Fruit fly (Drosophila melanogaster) whole organism, embryonic: ENCODE results near the gene Agpat3.

Source experiments
- BtbVII ChIP-seq: fragments of 200-800 bp; sonication (Bioruptor generic); optimal IDR thresholded peaks from 3 replicates; lab custom pipeline; 2017; ENCODE audit warnings: missing biosample characterization, mild to moderate bottlenecking, missing genetic modification characterization
- CG10462 ChIP-seq: fragments of 200-800 bp; sonication (Bioruptor generic); optimal IDR thresholded peaks from 2 replicates; lab custom pipeline; 2016; ENCODE audit warnings: missing biosample characterization, missing genetic modification characterization
- CG10979 ChIP-seq: fragments of 200-800 bp; sonication (Bioruptor generic); optimal IDR thresholded peaks from 2 replicates; lab custom pipeline; 2018; ENCODE audit warnings: missing biosample characterization, mild to moderate bottlenecking, missing genetic modification characterization, moderate library complexity
- CG12299 ChIP-seq: fragments of 200-800 bp; sonication (Bioruptor generic); optimal IDR thresholded peaks from 2 replicates; lab custom pipeline; 2018; ENCODE audit warnings: missing biosample characterization, mild to moderate bottlenecking, missing genetic modification characterization
- CG1603 ChIP-seq: fragments of 200-800 bp; sonication (Bioruptor generic); optimal IDR thresholded peaks from 2 replicates; lab custom pipeline; 2019; ENCODE audit warnings: missing biosample characterization, mild to moderate bottlenecking, missing genetic modification characterization, moderate library complexity
- CG16863 ChIP-seq: fragments of 200-800 bp; sonication (Bioruptor generic); optimal IDR thresholded peaks from 3 replicates; lab custom pipeline; 2016; ENCODE audit warnings: missing biosample characterization, missing genetic modification characterization
- CG17186 ChIP-seq: fragments of 200-800 bp; sonication (Bioruptor generic); optimal IDR thresholded peaks from 3 replicates; lab custom pipeline; 2017; ENCODE audit warnings: missing biosample characterization, missing genetic modification reagents, missing genetic modification characterization
- CG18262 ChIP-seq: fragments of 200-800 bp; optimal IDR thresholded peaks from 3 replicates; lab custom pipeline; 2019; ENCODE audit warnings: missing biosample characterization, mild to moderate bottlenecking, missing genetic modification characterization, moderate library complexity
- CG2199 ChIP-seq: fragments of 200-800 bp; sonication (Bioruptor generic); IDR thresholded peaks from 3 replicates; pipeline ENCODE4 v1.3.6; 2022; ENCODE audit warnings: missing biosample characterization, missing genetic modification characterization
- CG2202 ChIP-seq: fragments of 200-800 bp; sonication (Bioruptor generic); optimal IDR thresholded peaks from 2 replicates; lab custom pipeline; 2018; ENCODE audit warnings: missing biosample characterization, mild to moderate bottlenecking, missing genetic modification characterization
- CG31224 ChIP-seq: fragments of 200-800 bp; sonication (Bioruptor generic); IDR thresholded peaks from 2 replicates; pipeline ENCODE4 v1.3.6; 2022; ENCODE audit warnings: missing biosample characterization, missing genetic modification characterization
- CG3163 ChIP-seq: fragments of 200-800 bp; sonication (Bioruptor generic); optimal IDR thresholded peaks from 3 replicates; lab custom pipeline; 2016; ENCODE audit warnings: missing biosample characterization, missing genetic modification characterization
- CG34422 ChIP-seq: fragments of 200-800 bp; sonication (Bioruptor generic); IDR thresholded peaks from 3 replicates; pipeline ENCODE4 v1.3.6; 2022; ENCODE audit warnings: missing biosample characterization, missing genetic modification characterization
- CG42726 ChIP-seq: fragments of 200-800 bp; sonication (Bioruptor generic); IDR thresholded peaks from 2 replicates; pipeline ENCODE4 v1.3.6; 2022; ENCODE audit warnings: missing biosample characterization, missing genetic modification characterization; ENCODE audit not compliant: partially characterized antibody
- CG4617 ChIP-seq: fragments of 200-800 bp; sonication (Bioruptor generic); optimal IDR thresholded peaks from 3 replicates; lab custom pipeline; 2016; ENCODE audit warnings: missing biosample characterization, missing genetic modification characterization, borderline replicate concordance
- CG6272 ChIP-seq: fragments of 200-800 bp; sonication (Bioruptor generic); IDR thresholded peaks from 2 replicates; pipeline ENCODE4 v1.3.6; 2022; ENCODE audit warnings: missing biosample characterization, missing genetic modification characterization
- CG6654 ChIP-seq: fragments of 200-800 bp; sonication (Bioruptor generic); optimal IDR thresholded peaks from 2 replicates; lab custom pipeline; 2017; ENCODE audit warnings: missing biosample characterization, mild to moderate bottlenecking, missing genetic modification characterization
- CG7271 ChIP-seq: fragments of 200-800 bp; sonication (Bioruptor generic); optimal IDR thresholded peaks from 2 replicates; lab custom pipeline; 2018; ENCODE audit warnings: missing biosample characterization, mild to moderate bottlenecking, missing genetic modification characterization, moderate library complexity
- CG7786 ChIP-seq: fragments of 200-800 bp; sonication (Bioruptor generic); optimal IDR thresholded peaks from 2 replicates; lab custom pipeline; 2016; ENCODE audit warnings: missing biosample characterization, missing genetic modification characterization
- CG9215 ChIP-seq: fragments of 200-800 bp; sonication (Bioruptor generic); IDR thresholded peaks from 2 replicates; pipeline ENCODE4 v1.3.6; 2022; ENCODE audit warnings: missing biosample characterization, missing genetic modification characterization
- CG9797 ChIP-seq: fragments of 200-800 bp; sonication (Bioruptor generic); optimal IDR thresholded peaks from 3 replicates; lab custom pipeline; 2018; ENCODE audit warnings: missing biosample characterization, mild to moderate bottlenecking, missing genetic modification characterization
- Chrac-16 ChIP-seq: fragments of 200-800 bp; sonication (Bioruptor generic); optimal IDR thresholded peaks from 3 replicates; lab custom pipeline; 2016; ENCODE audit warnings: missing biosample characterization, missing genetic modification characterization
- Dfd ChIP-seq, 2 experiments: fragments of >200 bp; optimal IDR thresholded peaks; 2 replicates each; lab custom pipeline; 2017; ENCODE audit warnings: missing biosample characterization in 2 of 2, missing genetic modification characterization in 2 of 2
- Dref ChIP-seq: fragments of 200-800 bp; sonication (Bioruptor generic); IDR thresholded peaks from 2 replicates; pipeline ENCODE4 v1.3.6; 2022; ENCODE audit warnings: missing biosample characterization, missing genetic modification characterization
- E2f2 ChIP-seq: fragments of 200-800 bp; sonication (Bioruptor generic); IDR thresholded peaks from 2 replicates; pipeline ENCODE4 v1.3.6; 2022; ENCODE audit warnings: missing biosample characterization, missing genetic modification characterization
- Gug ChIP-seq: fragments of 200-800 bp; sonication (Bioruptor generic); IDR thresholded peaks from 4 replicates; pipeline ENCODE4 v1.3.6; 2022; ENCODE audit warnings: missing biosample characterization, missing genetic modification characterization
- Hmx ChIP-seq: fragments of 200-800 bp; sonication (Bioruptor generic); optimal IDR thresholded peaks from 2 replicates; lab custom pipeline; 2016; ENCODE audit warnings: missing biosample characterization, missing genetic modification characterization
- Lhr ChIP-seq: fragments of 200-800 bp; sonication (Bioruptor generic); optimal IDR thresholded peaks from 3 replicates; lab custom pipeline; 2017; ENCODE audit warnings: mild to moderate bottlenecking, missing biosample characterization, missing genetic modification reagents, missing genetic modification characterization
- Mad ChIP-seq: fragments of 200-800 bp; sonication (Bioruptor generic); optimal IDR thresholded peaks from 2 replicates; lab custom pipeline; 2016; ENCODE audit warnings: missing biosample characterization, missing genetic modification characterization
- Meics ChIP-seq: fragments of 200-800 bp; sonication (Bioruptor generic); optimal IDR thresholded peaks from 2 replicates; lab custom pipeline; 2017; ENCODE audit warnings: missing biosample characterization, mild to moderate bottlenecking, missing genetic modification characterization
- NC2α ChIP-seq: fragments of 200-800 bp; sonication (Bioruptor generic); optimal IDR thresholded peaks from 2 replicates; lab custom pipeline; 2016; ENCODE audit warnings: missing biosample characterization, missing genetic modification characterization
- Scr ChIP-seq: fragments of 200-800 bp; sonication (Bioruptor generic); IDR thresholded peaks from 2 replicates; pipeline ENCODE4 v1.3.6; 2022; ENCODE audit warnings: missing biosample characterization, missing genetic modification characterization; ENCODE audit not compliant: partially characterized antibody
- Tbp ChIP-seq: fragments of >200 bp; optimal IDR thresholded peaks from 2 replicates; lab custom pipeline; 2018; ENCODE audit warnings: missing biosample characterization, missing genetic modification characterization
- abd-A ChIP-seq: fragments of 200-800 bp; sonication (Bioruptor generic); optimal IDR thresholded peaks from 3 replicates; lab custom pipeline; 2019; ENCODE audit warnings: missing biosample characterization, mild to moderate bottlenecking, missing genetic modification characterization, moderate library complexity
- bbx ChIP-seq: fragments of 200-800 bp; sonication (Bioruptor generic); IDR thresholded peaks from 2 replicates; pipeline ENCODE4 v1.3.6; 2022; ENCODE audit warnings: missing biosample characterization, missing genetic modification characterization; ENCODE audit not compliant: partially characterized antibody
- bigmax ChIP-seq: fragments of 200-800 bp; sonication (Bioruptor generic); optimal IDR thresholded peaks from 2 replicates; lab custom pipeline; 2018; ENCODE audit warnings: missing biosample characterization, mild to moderate bottlenecking, missing genetic modification characterization
- cg ChIP-seq: fragments of 200-800 bp; sonication (Bioruptor generic); optimal IDR thresholded peaks from 3 replicates; lab custom pipeline; 2019; ENCODE audit warnings: missing biosample characterization, mild to moderate bottlenecking, missing genetic modification characterization, moderate library complexity
- chm ChIP-seq: fragments of 200-800 bp; sonication (Bioruptor generic); IDR thresholded peaks from 2 replicates; pipeline ENCODE4 v1.3.6; 2022; ENCODE audit warnings: missing biosample characterization, missing genetic modification characterization
- fd102C ChIP-seq: fragments of 200-800 bp; sonication (Bioruptor generic); optimal IDR thresholded peaks from 2 replicates; lab custom pipeline; 2018; ENCODE audit warnings: missing biosample characterization, mild to moderate bottlenecking, missing genetic modification characterization, moderate library complexity
- gcm ChIP-seq: fragments of 200-800 bp; sonication (Bioruptor generic); optimal IDR thresholded peaks from 2 replicates; lab custom pipeline; 2019; ENCODE audit warnings: missing biosample characterization, mild to moderate bottlenecking, missing genetic modification characterization, moderate library complexity
- gcm2 ChIP-seq: fragments of 200-800 bp; sonication (Bioruptor generic); optimal IDR thresholded peaks from 2 replicates; lab custom pipeline; 2016; ENCODE audit warnings: missing biosample characterization, missing genetic modification characterization
- hb ChIP-seq: fragments of 200-800 bp; sonication (Bioruptor generic); IDR thresholded peaks from 3 replicates; pipeline ENCODE4 v1.3.6; 2022; ENCODE audit warnings: missing biosample characterization, missing genetic modification characterization; ENCODE audit not compliant: partially characterized antibody
- mam ChIP-seq: fragments of 200-800 bp; sonication (Bioruptor generic); optimal IDR thresholded peaks from 3 replicates; lab custom pipeline; 2016; ENCODE audit warnings: missing biosample characterization, missing genetic modification characterization
- mirr ChIP-seq: fragments of 200-800 bp; sonication (Bioruptor generic); optimal IDR thresholded peaks from 3 replicates; lab custom pipeline; 2018; ENCODE audit warnings: missing biosample characterization, mild to moderate bottlenecking, missing genetic modification characterization
- sens ChIP-seq: fragments of 200-800 bp; sonication (Bioruptor generic); peaks from one replicate; lab custom pipeline; 2016; ENCODE audit warnings: missing biosample characterization, missing genetic modification characterization
- tna ChIP-seq: fragments of 200-800 bp; sonication (Bioruptor generic); IDR thresholded peaks from 2 replicates; pipeline ENCODE4 v1.3.6; 2022; ENCODE audit warnings: missing biosample characterization, missing genetic modification characterization; ENCODE audit not compliant: partially characterized antibody
- vvl ChIP-seq: fragments of 200-800 bp; sonication (Bioruptor generic); IDR thresholded peaks from 2 replicates; pipeline ENCODE4 v1.3.6; 2022; ENCODE audit warnings: missing biosample characterization, missing genetic modification characterization
- zen ChIP-seq: fragments of 200-800 bp; sonication (Bioruptor generic); optimal IDR thresholded peaks from 3 replicates; lab custom pipeline; 2018; ENCODE audit warnings: missing biosample characterization, mild to moderate bottlenecking, missing genetic modification characterization, moderate library complexity

Gene Agpat3

DNA sequence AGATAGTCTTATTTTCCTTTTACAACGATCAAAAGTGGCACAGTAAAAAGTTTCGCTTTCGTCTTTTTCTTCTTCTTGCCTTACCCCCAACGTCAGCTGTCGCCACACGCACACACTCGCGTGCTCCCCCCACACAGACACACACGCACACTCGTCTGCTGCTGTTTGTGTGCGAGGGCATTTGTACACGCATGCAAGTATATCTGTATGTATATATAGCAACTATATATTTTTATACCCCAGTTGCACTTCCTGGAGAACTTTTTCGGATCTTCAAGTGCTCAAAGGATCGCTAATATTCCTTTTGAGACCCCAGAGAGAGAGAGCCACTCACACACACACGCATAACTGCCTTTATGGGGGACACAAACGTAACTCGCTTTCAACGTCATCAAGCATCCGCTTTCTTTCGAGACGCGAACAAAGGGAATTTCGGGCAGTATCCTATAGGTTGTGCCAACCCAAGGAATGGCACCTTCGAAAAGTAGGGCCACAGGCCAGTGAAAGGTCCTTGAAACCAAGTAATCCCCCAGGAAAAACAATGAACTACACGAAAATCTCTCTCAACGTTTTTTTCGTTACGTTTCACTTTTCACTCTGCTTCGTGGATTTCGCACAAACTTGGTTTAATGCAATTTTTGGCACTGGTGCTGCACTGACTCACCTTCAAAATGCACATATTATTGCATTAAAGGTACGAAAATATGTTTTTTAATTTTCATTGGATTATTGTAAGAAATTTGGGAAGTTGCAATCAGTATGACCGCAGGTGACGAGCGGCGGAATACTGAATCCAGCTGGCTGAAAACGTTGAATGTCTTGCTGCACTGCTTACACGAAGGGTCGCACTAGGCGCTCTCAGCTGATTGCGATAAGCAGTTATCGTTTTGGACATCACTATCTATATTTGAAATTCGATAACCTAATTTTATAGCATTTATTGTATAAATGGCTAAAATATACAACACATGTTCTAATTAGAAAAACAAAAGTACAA, 7.7 kb downstream of the Agpat3 start, which contains the start of gene roq (continued):
- TF ChIP-seq fd102C (GFP tag; lab: Kevin White, UChicago), result no peak
- TF ChIP-seq CG4617 (GFP tag; lab: Kevin White, UChicago), result peak; percentile 81
- TF ChIP-seq Dref (GFP tag; lab: Robert Waterston, UW), result peak; percentile 91
- peak; percentile 38 for TF ChIP-seq Scr
- TF ChIP-seq mam (GFP tag; lab: Kevin White, UChicago), result no peak
- TF ChIP-seq Mad, result no peak
- no peak for TF ChIP-seq CG3163
- TF ChIP-seq NC2α (GFP tag; lab: Kevin White, UChicago), result no peak
- no peak for TF ChIP-seq abd-A
- no peak for TF ChIP-seq CG6654 (GFP tag; lab: Kevin White, UChicago)
- no peak for TF ChIP-seq CG7786 (GFP tag; lab: Kevin White, UChicago)
- no peak for TF ChIP-seq Hmx
- peak; percentile 74 for TF ChIP-seq sens (GFP tag; lab: Kevin White, UChicago)
- peak; percentile 43 for TF ChIP-seq zen
- no peak for TF ChIP-seq CG6272 (GFP tag; lab: Robert Waterston, UW)
- peak; percentile 85 for TF ChIP-seq CG1603 (tag; lab: Kevin White, UChicago)
- no peak for TF ChIP-seq Chrac-16
- TF ChIP-seq Gug (GFP tag; lab: Robert Waterston, UW), result no peak
- TF ChIP-seq hb (GFP tag; lab: Robert Waterston, UW), result peak; percentile 49; the same call in 1 of the 3 replicates
- TF ChIP-seq CG12299 (tag; lab: Kevin White, UChicago), result peak; percentile 1
- no peak for TF ChIP-seq CG18262 (tag; lab: Kevin White, UChicago)
- no peak for TF ChIP-seq Meics (GFP tag; lab: Kevin White, UChicago)
- TF ChIP-seq E2f2, result peak; percentile 89
- no peak for TF ChIP-seq mirr (GFP tag; lab: Kevin White, UChicago)
- no peak for TF ChIP-seq CG7271 (tag; lab: Kevin White, UChicago)
- no peak for TF ChIP-seq CG2202 (tag; lab: Kevin White, UChicago)
- TF ChIP-seq CG17186 (GFP tag; lab: Kevin White, UChicago), result peak; percentile 67
- peak; percentile 51 for TF ChIP-seq bbx
- peak; percentile 98 for TF ChIP-seq cg (GFP tag; lab: Kevin White, UChicago)
- no peak for TF ChIP-seq chm
- TF ChIP-seq Dfd (GFP tag; optimal IDR thresholded peaks at IDR 0.05; lab: Kevin White, UChicago), result no peak
- no peak for TF ChIP-seq CG9215 (GFP tag; lab: Robert Waterston, UW)
- TF ChIP-seq CG10462 (GFP tag; lab: Kevin White, UChicago), result no peak
- TF ChIP-seq CG9797 (GFP tag; lab: Kevin White, UChicago), result peak; percentile 95
- TF ChIP-seq CG42726 (GFP tag; lab: Robert Waterston, UW), result peak; percentile 62; the same call in 1 of the 2 replicates
- peak; percentile 39 for TF ChIP-seq Lhr (GFP tag; lab: Kevin White, UChicago)
- TF ChIP-seq vvl (GFP tag; lab: Robert Waterston, UW), result peak; percentile 45
- peak; percentile 37; the same call in 1 of the 3 replicates for TF ChIP-seq CG34422 (GFP tag; lab: Robert Waterston, UW)
- TF ChIP-seq gcm2, result no peak
- no peak for TF ChIP-seq CG2199
- TF ChIP-seq CG31224 (GFP tag; lab: Robert Waterston, UW), result no peak
- TF ChIP-seq Tbp, result no peak
- TF ChIP-seq tna (GFP tag; lab: Robert Waterston, UW), result peak; percentile 46
- TF ChIP-seq CG16863 (GFP tag; lab: Kevin White, UChicago), result no peak
- TF ChIP-seq CG10979, result no peak
- TF ChIP-seq gcm, result no peak
- no peak for TF ChIP-seq BtbVII
- peak; percentile 25 for TF ChIP-seq bigmax (GFP tag; lab: Kevin White, UChicago)
